Comparison of ENCODE assay signal across 2 worm cellular contexts in the genomic region with DNA sequence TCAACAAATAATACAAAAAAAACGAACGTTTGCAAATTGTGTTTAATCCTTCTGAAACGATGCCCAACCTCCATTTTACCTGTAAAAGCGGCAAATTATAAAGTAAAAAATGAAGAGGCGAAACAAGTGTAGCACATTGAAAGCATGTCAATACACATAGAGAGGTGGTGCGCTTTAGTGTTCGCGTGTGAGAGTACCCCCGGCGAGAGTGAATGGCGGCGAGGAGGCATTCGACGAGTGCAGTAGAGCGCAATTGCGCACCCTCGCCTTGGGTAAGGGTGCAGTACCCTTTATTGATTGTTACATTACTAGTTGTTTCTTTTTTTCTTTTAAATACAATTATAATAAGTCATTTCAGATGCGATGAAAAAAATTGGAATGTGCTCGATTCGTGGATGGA.
TF ChIP-seq lines count a peak whose summit lies in the region.

A gene (plus strand): TSS at position 353 of the 400 bp plus-strand sequence.

TF ChIP-seq in whole organism, L4 larva, 104 proteins besides CTCF, POLR2A, EP300 and RAD21 (continued from another document):
- no peak for TF ChIP-seq F44E2.7 (GFP tag; IDR thresholded peaks at IDR 0.05; lab: Robert Waterston, UW)
- TF ChIP-seq nhr-6 (tag; optimal IDR thresholded peaks at IDR 0.05; lab: Kevin White, UChicago): peak; percentile 30
- no peak for TF ChIP-seq set-16 (GFP tag; IDR thresholded peaks at IDR 0.05; lab: Robert Waterston, UW)
- no peak for TF ChIP-seq php-3 (GFP tag; IDR thresholded peaks at IDR 0.05; lab: Robert Waterston, UW)
- TF ChIP-seq duxl-1 (tag; optimal IDR thresholded peaks at IDR 0.05; lab: Kevin White, UChicago; ENCODE audit: poor library complexity): no peak
- TF ChIP-seq ceh-32 (tag; optimal IDR thresholded peaks at IDR 0.05; lab: Kevin White, UChicago; ENCODE audit: poor library complexity): no peak
- peak in 1 of 2 experiments; percentile 79 for TF ChIP-seq lsy-2 (tag; optimal IDR thresholded peaks at IDR 0.05; lab: Kevin White, UChicago)
- no peak for TF ChIP-seq Y105C5A.15 (GFP tag; IDR thresholded peaks at IDR 0.05; lab: Robert Waterston, UW)
- no peak for TF ChIP-seq madf-9 (GFP tag; conservative IDR thresholded peaks at IDR 0.05; lab: Robert Waterston, UW)
- TF ChIP-seq nhr-42 (GFP tag; IDR thresholded peaks at IDR 0.05; lab: Robert Waterston, UW): no peak
- TF ChIP-seq fkh-10 (GFP tag; optimal IDR thresholded peaks at IDR 0.05; lab: Kevin White, UChicago): no peak
- no peak for TF ChIP-seq lin-29 (GFP tag; IDR thresholded peaks at IDR 0.05; lab: Robert Waterston, UW)
- TF ChIP-seq rbr-2 (tag; optimal IDR thresholded peaks at IDR 0.05; lab: Kevin White, UChicago): peak; percentile 75
- TF ChIP-seq spr-1 (tag; optimal IDR thresholded peaks at IDR 0.05; lab: Kevin White, UChicago): peak; percentile 23
- no peak for TF ChIP-seq nhr-48 (tag; optimal IDR thresholded peaks at IDR 0.05; lab: Kevin White, UChicago)
- TF ChIP-seq ceh-20 (GFP tag; IDR thresholded peaks at IDR 0.05; lab: Robert Waterston, UW): 0 out of 2 replicates have a peak, but pooled peaks have one; percentile 18
- peak in 1 of 2 experiments; percentile 98 for TF ChIP-seq unc-62 (GFP tag; optimal IDR thresholded peaks at IDR 0.05 in 1 of 2; lab: Kevin White, UChicago)
- TF ChIP-seq unc-62 (tag; optimal IDR thresholded peaks at IDR 0.05; lab: Kevin White, UChicago): no peak
- TF ChIP-seq hif-1 (tag; optimal IDR thresholded peaks at IDR 0.05; lab: Kevin White, UChicago): peak in 1 of 2 experiments; percentile 50
- 0 out of 4 replicates have a peak, but pooled peaks of 1 of the 2 experiments have one; percentile 45 for TF ChIP-seq madf-5 (GFP tag; IDR thresholded peaks at IDR 0.05; lab: Robert Waterston, UW)
- TF ChIP-seq Y5F2A.4 (GFP tag; optimal IDR thresholded peaks at IDR 0.05; lab: Kevin White, UChicago): no peak
- no peak for TF ChIP-seq ceh-82 (tag; optimal IDR thresholded peaks at IDR 0.05; lab: Kevin White, UChicago)
- TF ChIP-seq lir-3 (tag; optimal IDR thresholded peaks at IDR 0.05; lab: Kevin White, UChicago): no peak
- TF ChIP-seq fos-1 (tag; optimal IDR thresholded peaks at IDR 0.05; lab: Kevin White, UChicago): no peak
- no peak for TF ChIP-seq unc-39 (tag; optimal IDR thresholded peaks at IDR 0.05; lab: Kevin White, UChicago)
- no peak for TF ChIP-seq unc-130 (GFP tag; optimal IDR thresholded peaks at IDR 0.05; lab: Kevin White, UChicago)
- no peak for TF ChIP-seq jun-1 (tag; optimal IDR thresholded peaks at IDR 0.05; lab: Kevin White, UChicago)
- no peak for TF ChIP-seq ztf-7 (tag; optimal IDR thresholded peaks at IDR 0.05; lab: Kevin White, UChicago)
- TF ChIP-seq ceh-28 (tag; optimal IDR thresholded peaks at IDR 0.05; lab: Kevin White, UChicago): peak; percentile 22
- TF ChIP-seq nhr-76 (tag; optimal IDR thresholded peaks at IDR 0.05; lab: Kevin White, UChicago): no peak
- no peak for TF ChIP-seq zip-11 (GFP tag; IDR thresholded peaks at IDR 0.05; lab: Robert Waterston, UW)
- 0 out of 2 replicates have a peak, but pooled peaks have one; percentile 42 for TF ChIP-seq tra-1 (GFP tag; IDR thresholded peaks at IDR 0.05; lab: Robert Waterston, UW)
- no peak for TF ChIP-seq cey-2 (tag; optimal IDR thresholded peaks at IDR 0.05; lab: Kevin White, UChicago; ENCODE audit: borderline replicate concordance, insufficient read depth)
- TF ChIP-seq spr-3 (GFP tag; optimal IDR thresholded peaks at IDR 0.05; lab: Kevin White, UChicago): no peak
- TF ChIP-seq aly-2 (tag; optimal IDR thresholded peaks at IDR 0.05; lab: Kevin White, UChicago): no peak
- 0 out of 2 replicates have a peak, but pooled peaks have one; percentile 38 for TF ChIP-seq T26A8.4 (GFP tag; IDR thresholded peaks at IDR 0.05; lab: Robert Waterston, UW)
- TF ChIP-seq tag-97 (GFP tag; IDR thresholded peaks at IDR 0.05; lab: Robert Waterston, UW): no peak
- TF ChIP-seq F49E8.2 (tag; optimal IDR thresholded peaks at IDR 0.05; lab: Kevin White, UChicago; ENCODE audit: borderline replicate concordance): no peak
- no peak for TF ChIP-seq ZK337.2 (GFP tag; IDR thresholded peaks at IDR 0.05; lab: Robert Waterston, UW)
- TF ChIP-seq ceh-44 (GFP tag; IDR thresholded peaks at IDR 0.05; lab: Robert Waterston, UW): no peak
- peak; percentile 91 for TF ChIP-seq aha-1 (tag; lab: Kevin White, UChicago)
- no peak for TF ChIP-seq ztf-11 (tag; optimal IDR thresholded peaks at IDR 0.05; lab: Kevin White, UChicago)
- no peak for TF ChIP-seq nhr-10 (tag; optimal IDR thresholded peaks at IDR 0.05; lab: Kevin White, UChicago)
- no peak for TF ChIP-seq daf-16 (GFP tag; optimal IDR thresholded peaks at IDR 0.05; lab: Kevin White, UChicago)
- TF ChIP-seq daf-16 (tag; optimal IDR thresholded peaks at IDR 0.05; lab: Kevin White, UChicago): peak; percentile 36
- no peak for TF ChIP-seq mxl-2 (GFP tag; conservative IDR thresholded peaks at IDR 0.05; lab: Robert Waterston, UW)

TF ChIP-seq in whole organism, late embryonic, 69 proteins besides CTCF, POLR2A, EP300 and RAD21 (continued from another document):
- TF ChIP-seq ceh-6 (GFP tag; optimal IDR thresholded peaks at IDR 0.05; lab: Kevin White, UChicago) (no peak), zip-5 (tag; optimal IDR thresholded peaks at IDR 0.05; lab: Kevin White, UChicago) (no peak)
TF ChIP-seq in whole organism, late embryonic: peak in this region for 20.
